Worm (Caenorhabditis elegans) whole organism, L2 larva: ENCODE measurements around the gene zfp-2.

Experiments used
- F13H6.1 ChIP-seq: sonication (generic microtip); optimal IDR thresholded peaks from 2 replicates; lab custom pipeline; 2016; ENCODE audit warnings: missing genetic modification characterization, missing compliant biosample characterization
- Y55F3AM.14 ChIP-seq: fragments of 200-800 bp; sonication (Bioruptor generic); optimal IDR thresholded peaks from 2 replicates; lab custom pipeline; 2018; ENCODE audit warnings: mild to moderate bottlenecking, missing genetic modification characterization, missing compliant biosample characterization
- ZK546.5 ChIP-seq: sonication (generic microtip); optimal IDR thresholded peaks from 2 replicates; lab custom pipeline; 2017; ENCODE audit warnings: missing biosample characterization, missing genetic modification characterization
- aly-2 ChIP-seq: fragments of 150-350 bp; optimal IDR thresholded peaks from 2 replicates; lab custom pipeline; 2014; ENCODE audit warnings: missing biosample characterization, missing genetic modification characterization
- ama-1 ChIP-seq: fragments of 150-350 bp; optimal IDR thresholded peaks from 2 replicates; lab custom pipeline; 2018; ENCODE audit warnings: inconsistent platforms
- crh-2 ChIP-seq: sonication (generic microtip); optimal IDR thresholded peaks from 2 replicates; lab custom pipeline; 2017; ENCODE audit warnings: missing biosample characterization, missing genetic modification characterization
- dmd-4 ChIP-seq: sonication (generic microtip); optimal IDR thresholded peaks from 2 replicates; lab custom pipeline; 2017; ENCODE audit warnings: missing biosample characterization, missing genetic modification characterization
- egl-27 ChIP-seq: sonication (generic microtip); optimal IDR thresholded peaks from 3 replicates; lab custom pipeline; 2017; ENCODE audit warnings: missing biosample characterization, missing genetic modification reagents, missing genetic modification characterization
- elt-1 ChIP-seq: fragments of 150-350 bp; optimal IDR thresholded peaks from 2 replicates; lab custom pipeline; 2014; ENCODE audit warnings: missing biosample characterization, missing genetic modification characterization
- elt-3 ChIP-seq: sonication (generic microtip); optimal IDR thresholded peaks from 2 replicates; lab custom pipeline; 2017; ENCODE audit warnings: missing biosample characterization, missing genetic modification characterization
- fos-1 ChIP-seq: fragments of 150-350 bp; optimal IDR thresholded peaks from 2 replicates; lab custom pipeline; 2014; ENCODE audit warnings: missing biosample characterization, missing genetic modification characterization
- gmeb-1 ChIP-seq: fragments of 150-350 bp; optimal IDR thresholded peaks from 2 replicates; lab custom pipeline; 2014; ENCODE audit warnings: missing biosample characterization, missing genetic modification characterization
- lin-11 ChIP-seq: fragments of 150-350 bp; sonication (generic microtip); optimal IDR thresholded peaks from 2 replicates; lab custom pipeline; 2014; ENCODE audit warnings: missing biosample characterization, missing genetic modification characterization, inconsistent platforms, mixed read lengths
- lin-13 ChIP-seq: fragments of 150-350 bp; optimal IDR thresholded peaks from 2 replicates; lab custom pipeline; 2014; ENCODE audit warnings: missing biosample characterization, missing genetic modification reagents, missing genetic modification characterization
- lin-39 ChIP-seq: fragments of 150-350 bp; optimal IDR thresholded peaks from 2 replicates; lab custom pipeline; 2014; ENCODE audit warnings: missing biosample characterization, missing genetic modification reagents, missing genetic modification characterization
- lsy-2 ChIP-seq, 2 experiments: fragments of 150-350 bp in 1 of 2; sonication (generic microtip) in 1 of 2; optimal IDR thresholded peaks; 2 replicates each; lab custom pipeline; 2014 to 2017; ENCODE audit warnings: missing biosample characterization in 2 of 2, missing genetic modification characterization in 2 of 2
- mab-5 ChIP-seq: fragments of 150-350 bp; optimal IDR thresholded peaks from 2 replicates; lab custom pipeline; 2014; ENCODE audit warnings: missing biosample characterization, missing genetic modification characterization
- nhr-11 ChIP-seq: fragments of 150-350 bp; optimal IDR thresholded peaks from 2 replicates; lab custom pipeline; 2014; ENCODE audit warnings: missing biosample characterization, missing genetic modification characterization
- nhr-12 ChIP-seq: fragments of 150-350 bp; optimal IDR thresholded peaks from 2 replicates; lab custom pipeline; 2014; ENCODE audit warnings: missing biosample characterization, missing genetic modification characterization
- nhr-129 ChIP-seq: fragments of 150-350 bp; optimal IDR thresholded peaks from 2 replicates; lab custom pipeline; 2014; ENCODE audit warnings: missing biosample characterization, missing genetic modification characterization
- nhr-21 ChIP-seq: fragments of 150-350 bp; optimal IDR thresholded peaks from 2 replicates; lab custom pipeline; 2014; ENCODE audit warnings: missing biosample characterization, missing genetic modification characterization
- nhr-23 ChIP-seq: fragments of 150-350 bp; optimal IDR thresholded peaks from 2 replicates; lab custom pipeline; 2014; ENCODE audit warnings: missing biosample characterization, missing genetic modification reagents, missing genetic modification characterization
- nhr-25 ChIP-seq: fragments of 150-350 bp; sonication (generic microtip); optimal IDR thresholded peaks from 3 replicates; lab custom pipeline; 2014; ENCODE audit warnings: missing biosample characterization, missing genetic modification characterization
- peb-1 ChIP-seq: fragments of 150-350 bp; optimal IDR thresholded peaks from 2 replicates; lab custom pipeline; 2014; ENCODE audit warnings: missing biosample characterization, missing genetic modification characterization
- sma-3 ChIP-seq: sonication (generic microtip); optimal IDR thresholded peaks from 2 replicates; lab custom pipeline; 2016; ENCODE audit warnings: missing genetic modification reagents, missing genetic modification characterization, missing compliant biosample characterization
- sma-9 ChIP-seq, 2 experiments: fragments of 150-350 bp in 1 of 2; sonication (generic microtip) in 1 of 2; optimal IDR thresholded peaks; 2 replicates each; lab custom pipeline; 2014 to 2016; ENCODE audit warnings: missing genetic modification characterization in 2 of 2, mild to moderate bottlenecking in 1 of 2, missing biosample characterization in 1 of 2, missing compliant biosample characterization in 1 of 2, missing genetic modification reagents in 1 of 2, moderate library complexity in 1 of 2
- snpc-4 ChIP-seq: fragments of 150-350 bp; optimal IDR thresholded peaks from 2 replicates; lab custom pipeline; 2014; ENCODE audit warnings: missing biosample characterization, missing genetic modification characterization
- unc-39 ChIP-seq: fragments of 150-350 bp; optimal IDR thresholded peaks from 2 replicates; lab custom pipeline; 2014; ENCODE audit warnings: missing biosample characterization, missing genetic modification characterization
- unc-55 ChIP-seq: fragments of 150-350 bp; sonication (generic microtip); optimal IDR thresholded peaks from 3 replicates; lab custom pipeline; 2014; ENCODE audit warnings: missing biosample characterization, missing genetic modification reagents, missing genetic modification characterization
- unc-62 ChIP-seq: fragments of 150-350 bp; optimal IDR thresholded peaks from 2 replicates; lab custom pipeline; 2014; ENCODE audit warnings: missing biosample characterization, missing genetic modification reagents, missing genetic modification characterization
- zag-1 ChIP-seq: fragments of 150-350 bp; optimal IDR thresholded peaks from 2 replicates; lab custom pipeline; 2014; ENCODE audit warnings: missing biosample characterization, missing genetic modification characterization
- ztf-1 ChIP-seq: fragments of 200-800 bp; sonication (Bioruptor generic); conservative IDR thresholded peaks from 2 replicates; pipeline ENCODE4 v1.3.6; 2022; ENCODE audit warnings: missing genetic modification characterization, missing compliant biosample characterization

The zfp-2 gene

DNA sequence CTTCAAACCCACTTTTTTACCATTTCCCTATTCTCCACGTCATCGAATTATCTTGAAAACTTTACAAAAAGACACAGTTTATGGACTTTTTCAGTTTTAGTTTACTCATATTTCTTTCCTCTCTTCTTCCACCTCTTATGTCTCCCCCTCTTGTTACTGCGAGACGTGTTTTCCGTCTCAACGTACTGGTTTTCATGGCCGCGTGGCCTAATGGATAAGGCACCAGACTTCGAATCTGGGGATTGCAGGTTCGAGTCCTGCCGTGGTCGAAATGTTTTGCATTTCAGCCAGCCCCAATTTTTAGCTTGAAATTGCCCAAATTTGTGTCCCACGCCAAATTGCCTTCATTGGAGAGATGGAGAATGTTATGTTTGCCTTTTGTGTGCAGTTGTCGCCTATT is 8.6 kb downstream of the zfp-2 start:
- no peak for TF ChIP-seq ZK546.5 (tag; lab: Kevin White, UChicago)
- peak; percentile 40 for TF ChIP-seq crh-2 (tag; lab: Kevin White, UChicago)
- peak; percentile 68 for TF ChIP-seq nhr-129
- peak; percentile 40 to 44 for TF ChIP-seq lsy-2 (tag; optimal IDR thresholded peaks at IDR 0.05; lab: Kevin White, UChicago)
- no peak for TF ChIP-seq ama-1 (lab: Kevin White, UChicago)
- peak; percentile 58 for TF ChIP-seq sma-9 (GFP tag; optimal IDR thresholded peaks at IDR 0.05; lab: Kevin White, UChicago)
- TF ChIP-seq sma-9 (tag; optimal IDR thresholded peaks at IDR 0.05; lab: Kevin White, UChicago), result no peak
- TF ChIP-seq nhr-12 (tag; lab: Kevin White, UChicago), result no peak
- TF ChIP-seq fos-1, result peak; percentile 22
- no peak for TF ChIP-seq elt-1
- TF ChIP-seq sma-3 (GFP tag; lab: Kevin White, UChicago), result peak; percentile 46
- peak; percentile 22 for TF ChIP-seq F13H6.1
- peak; percentile 10 for TF ChIP-seq zag-1 (tag; lab: Kevin White, UChicago)
- peak; percentile 17 for TF ChIP-seq lin-13
- peak; percentile 51 for TF ChIP-seq egl-27 (tag; lab: Kevin White, UChicago)
- TF ChIP-seq nhr-21 (tag; lab: Kevin White, UChicago), result peak; percentile 18
- TF ChIP-seq nhr-25 (tag; lab: Kevin White, UChicago), result peak; percentile 58
- TF ChIP-seq unc-62, result no peak
- peak; percentile 26 for TF ChIP-seq nhr-11 (tag; lab: Kevin White, UChicago)
- TF ChIP-seq gmeb-1, result peak; percentile 32
- TF ChIP-seq snpc-4, result no peak
- TF ChIP-seq unc-55 (GFP tag; lab: Kevin White, UChicago), result peak; percentile 37
- TF ChIP-seq lin-11 (tag; lab: Kevin White, UChicago), result peak; percentile 25
- TF ChIP-seq, all 48 proteins: peak for 16

DNA sequence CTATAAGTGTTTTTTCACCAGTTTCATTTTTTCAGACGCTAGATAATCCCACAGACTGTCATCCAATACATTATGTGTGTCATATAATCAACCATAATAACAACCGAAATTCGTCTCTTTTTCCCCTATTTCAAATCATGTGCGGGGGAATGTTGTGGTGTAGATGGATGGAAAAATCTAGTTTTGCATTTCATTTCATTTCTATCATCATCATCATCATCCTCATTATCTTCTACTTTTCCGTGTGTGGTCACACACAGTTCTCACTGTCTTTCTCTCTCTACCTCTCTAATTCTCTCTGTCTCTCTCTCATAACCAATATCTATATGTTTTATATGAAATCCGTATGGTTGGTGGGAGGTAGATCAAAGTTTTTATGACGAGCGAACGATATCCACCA is 16.0 kb downstream of the zfp-2 start:
- TF ChIP-seq nhr-129 (peak; percentile 17), nhr-21 (tag; lab: Kevin White, UChicago) (peak; percentile 31), nhr-23 (tag; lab: Kevin White, UChicago) (no peak), nhr-25 (tag; lab: Kevin White, UChicago) (peak; percentile 4), F13H6.1 (no peak), lin-13 (no peak)

DNA sequence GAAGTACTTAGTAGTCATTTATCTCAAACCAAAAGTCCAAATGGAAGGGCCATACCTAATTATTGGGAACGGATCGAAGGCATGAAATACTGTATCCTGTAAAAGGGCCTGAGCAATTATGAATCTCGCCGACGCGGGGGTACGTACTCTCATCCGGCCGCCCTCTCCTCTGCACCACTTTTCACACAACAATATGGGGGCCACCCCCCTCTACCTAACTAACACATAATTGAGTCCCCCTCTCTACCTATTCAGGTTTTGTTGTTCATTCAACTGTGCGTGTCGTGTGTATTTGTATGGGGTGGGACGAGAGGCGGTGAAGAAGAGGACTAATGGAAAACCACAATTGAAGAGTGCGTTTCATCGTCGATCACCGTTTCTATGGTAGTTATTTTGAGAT is 17.0 kb downstream of the zfp-2 start:
- no peak for TF ChIP-seq elt-3 (tag; lab: Kevin White, UChicago)
- peak; percentile 8 for TF ChIP-seq nhr-129

- TF ChIP-seq F13H6.1, result no peak
- TF ChIP-seq crh-2 (tag; lab: Kevin White, UChicago), result no peak
- TF ChIP-seq lsy-2 (tag; optimal IDR thresholded peaks at IDR 0.05; lab: Kevin White, UChicago), result no peak
- TF ChIP-seq dmd-4 (tag; lab: Kevin White, UChicago), result no peak
- no peak for TF ChIP-seq zag-1 (tag; lab: Kevin White, UChicago)
- no peak for TF ChIP-seq Y55F3AM.14
- no peak for TF ChIP-seq fos-1
- TF ChIP-seq nhr-12 (tag; lab: Kevin White, UChicago), result no peak
- no peak for TF ChIP-seq peb-1
These were observed 18.2 kb downstream of the zfp-2 start, which contains the start of gene exc-7 for ce11 chrII:9575670-9576069. TSS of gene exc-7 (plus strand) at chrII:9575970.

- TF ChIP-seq mab-5 (tag; lab: Kevin White, UChicago) (peak; percentile 74), lin-39 (tag; lab: Kevin White, UChicago) (no peak), crh-2 (tag; lab: Kevin White, UChicago) (peak; percentile 14), unc-55 (GFP tag; lab: Kevin White, UChicago) (no peak), unc-39 (tag; lab: Kevin White, UChicago) (no peak), nhr-25 (tag; lab: Kevin White, UChicago) (no peak), gmeb-1 (no peak), peb-1 (no peak), aly-2 (tag; lab: Kevin White, UChicago) (no peak)
These were observed 19.3 kb downstream of the zfp-2 start for ce11 chrII:9576707-9577106.

- TF ChIP-seq F13H6.1, result peak; percentile 6
- no peak for TF ChIP-seq ztf-1 (GFP tag; lab: Robert Waterston, UW)
These were observed 20.2 kb downstream of the zfp-2 start for ce11 chrII:9577630-9578029.
